Worm (Caenorhabditis elegans) whole organism, early embryonic: Measurements from ENCODE around the gene hpo-10.

Source experiments
- B0310.2 ChIP-seq: sonication (generic microtip); optimal IDR thresholded peaks from 2 replicates; lab custom pipeline; 2016; ENCODE audit warnings: mild to moderate bottlenecking, missing genetic modification characterization, missing compliant biosample characterization
- F13C5.2 ChIP-seq: sonication (generic microtip); optimal IDR thresholded peaks from 2 replicates; lab custom pipeline; 2017; ENCODE audit warnings: mild to moderate bottlenecking, missing genetic modification characterization, inconsistent platforms, missing compliant biosample characterization
- aly-1 ChIP-seq: sonication (generic microtip); optimal IDR thresholded peaks from 2 replicates; lab custom pipeline; 2016; ENCODE audit warnings: missing genetic modification characterization, missing compliant biosample characterization
- ama-1 ChIP-seq: fragments of 150-350 bp; optimal IDR thresholded peaks from 2 replicates; lab custom pipeline; 2014
- ceh-13 ChIP-seq: fragments of 200-800 bp; sonication (Bioruptor generic); optimal IDR thresholded peaks from 2 replicates; lab custom pipeline; 2018; ENCODE audit warnings: mild to moderate bottlenecking, missing genetic modification characterization, missing compliant biosample characterization
- ceh-36 ChIP-seq: sonication (generic microtip); optimal IDR thresholded peaks from 2 replicates; lab custom pipeline; 2016; ENCODE audit warnings: missing genetic modification characterization, inconsistent platforms, missing compliant biosample characterization
- ets-7 ChIP-seq: sonication (generic microtip); optimal IDR thresholded peaks from 2 replicates; lab custom pipeline; 2016; ENCODE audit warnings: missing genotype, missing genetic modification characterization, missing compliant biosample characterization
- flt-1 ChIP-seq: fragments of 200-800 bp; sonication (Bioruptor generic); IDR thresholded peaks from 2 replicates; pipeline ENCODE4 v1.3.6; 2022; ENCODE audit warnings: missing genetic modification characterization, missing compliant biosample characterization
- hmbx-1 ChIP-seq: sonication (generic microtip); optimal IDR thresholded peaks from 2 replicates; lab custom pipeline; 2016; ENCODE audit warnings: mild to moderate bottlenecking, missing genetic modification characterization, missing compliant biosample characterization
- hmg-4 ChIP-seq: fragments of 200-800 bp; sonication (Bioruptor generic); optimal IDR thresholded peaks from 2 replicates; lab custom pipeline; 2018; ENCODE audit warnings: mild to moderate bottlenecking, missing genetic modification characterization, missing compliant biosample characterization
- hnd-1 ChIP-seq: sonication (generic microtip); optimal IDR thresholded peaks from 2 replicates; lab custom pipeline; 2016; ENCODE audit warnings: missing genetic modification characterization, missing compliant biosample characterization
- pes-1 ChIP-seq: fragments of 200-800 bp; sonication (Bioruptor generic); IDR thresholded peaks from 2 replicates; pipeline ENCODE4 v1.3.6; 2022; ENCODE audit warnings: missing genetic modification reagents, missing genetic modification characterization, missing compliant biosample characterization
- scrt-1 ChIP-seq: fragments of 200-800 bp; sonication (Bioruptor generic); IDR thresholded peaks from 2 replicates; pipeline ENCODE4 v1.3.6; 2022; ENCODE audit warnings: missing genetic modification characterization, missing compliant biosample characterization
- sea-1 ChIP-seq: fragments of 200-800 bp; sonication (Bioruptor generic); conservative IDR thresholded peaks from 2 replicates; pipeline ENCODE4 v1.3.6; 2022; ENCODE audit warnings: missing genetic modification characterization, missing compliant biosample characterization
- tbx-11 ChIP-seq: fragments of 200-800 bp; sonication (Bioruptor generic); IDR thresholded peaks from 2 replicates; pipeline ENCODE4 v1.3.6; 2022; ENCODE audit warnings: missing genetic modification characterization, missing compliant biosample characterization
- tbx-37 ChIP-seq: fragments of 200-800 bp; sonication (Bioruptor generic); conservative IDR thresholded peaks from 2 replicates; pipeline ENCODE4 v1.3.6; 2022; ENCODE audit warnings: missing genetic modification reagents, missing genetic modification characterization, missing compliant biosample characterization
- tra-4 ChIP-seq: sonication (generic microtip); optimal IDR thresholded peaks from 2 replicates; lab custom pipeline; 2017; ENCODE audit warnings: missing genetic modification characterization, missing compliant biosample characterization

Gene hpo-10

ce11 chrIII:5875705-5876104 lies 3.6 kb upstream of the hpo-10 start:
- TF ChIP-seq ceh-36 (tag; lab: Kevin White, UChicago) = no peak
- no peak for TF ChIP-seq tbx-37 (GFP tag; lab: Robert Waterston, UW)
- no peak for TF ChIP-seq tbx-11
- no peak for TF ChIP-seq pes-1 (GFP tag; lab: Robert Waterston, UW)
- TF ChIP-seq F13C5.2 (tag; lab: Kevin White, UChicago) = no peak
- no peak for TF ChIP-seq ets-7 (tag; lab: Kevin White, UChicago)
- no peak for TF ChIP-seq sea-1 (GFP tag; lab: Robert Waterston, UW)
- no peak for TF ChIP-seq tra-4 (tag; lab: Kevin White, UChicago)
- no peak for TF ChIP-seq scrt-1 (GFP tag; lab: Robert Waterston, UW)
- TF ChIP-seq hmg-4 (GFP tag; lab: Kevin White, UChicago) = no peak
- TF ChIP-seq ama-1 (lab: Kevin White, UChicago) = no peak
- no peak for TF ChIP-seq ceh-13 (GFP tag; lab: Kevin White, UChicago)
- no peak for TF ChIP-seq B0310.2
- TF ChIP-seq hnd-1 (tag; lab: Kevin White, UChicago) = no peak
- no peak for TF ChIP-seq flt-1 (GFP tag; lab: Robert Waterston, UW)
- TF ChIP-seq aly-1 (tag; lab: Kevin White, UChicago) = no peak

- TF ChIP-seq flt-1 (GFP tag; lab: Robert Waterston, UW) (no peak), B0310.2 (no peak), hmg-4 (GFP tag; lab: Kevin White, UChicago) (no peak), tra-4 (tag; lab: Kevin White, UChicago) (no peak), hmbx-1 (tag; lab: Kevin White, UChicago) (no peak), F13C5.2 (tag; lab: Kevin White, UChicago) (no peak), tbx-11 (no peak)
These were observed 3.1 kb upstream of the hpo-10 start, which contains the start of gene aldo-2 for ce11 chrIII:5876140-5876675. TSS of gene aldo-2 (minus strand) at chrIII:5876625.

ce11 chrIII:5876867-5877641 lies 2.2 kb upstream of the hpo-10 start:
- TF ChIP-seq ama-1 (lab: Kevin White, UChicago) (no peak), pes-1 (GFP tag; lab: Robert Waterston, UW) (no peak), hmg-4 (GFP tag; lab: Kevin White, UChicago) (no peak), F13C5.2 (tag; lab: Kevin White, UChicago) (no peak)

ce11 chrIII:5878215-5878614 lies 1.1 kb upstream of the hpo-10 start, which contains the start of the genes mig-21 and F01F1.2:
TSS of gene mig-21 (minus strand) at chrIII:5878380.
TSS of gene F01F1.2 (plus strand) at chrIII:5878554.
- no peak for TF ChIP-seq B0310.2
- TF ChIP-seq pes-1 (GFP tag; lab: Robert Waterston, UW) = no peak
- TF ChIP-seq hmg-4 (GFP tag; lab: Kevin White, UChicago) = no peak
- no peak for TF ChIP-seq ceh-36 (tag; lab: Kevin White, UChicago)
- TF ChIP-seq sea-1 (GFP tag; lab: Robert Waterston, UW) = no peak
- TF ChIP-seq scrt-1 (GFP tag; lab: Robert Waterston, UW) = no peak
- TF ChIP-seq ceh-13 (GFP tag; lab: Kevin White, UChicago) = no peak
- no peak for TF ChIP-seq hmbx-1 (tag; lab: Kevin White, UChicago)
- no peak for TF ChIP-seq tra-4 (tag; lab: Kevin White, UChicago)
- no peak for TF ChIP-seq ama-1 (lab: Kevin White, UChicago)
- no peak for TF ChIP-seq aly-1 (tag; lab: Kevin White, UChicago)
- no peak for TF ChIP-seq hnd-1 (tag; lab: Kevin White, UChicago)
- no peak for TF ChIP-seq F13C5.2 (tag; lab: Kevin White, UChicago)
- no peak for TF ChIP-seq tbx-37 (GFP tag; lab: Robert Waterston, UW)
- no peak for TF ChIP-seq tbx-11

ce11 chrIII:5882284-5882683 lies 3.0 kb downstream of the hpo-10 start:
- peak; percentile 14 for TF ChIP-seq ama-1 (lab: Kevin White, UChicago)
- TF ChIP-seq scrt-1 (GFP tag; lab: Robert Waterston, UW) = no peak

- TF ChIP-seq scrt-1 (GFP tag; lab: Robert Waterston, UW) (no peak), hmg-4 (GFP tag; lab: Kevin White, UChicago) (no peak), ets-7 (tag; lab: Kevin White, UChicago) (no peak), ama-1 (lab: Kevin White, UChicago) (no peak), B0310.2 (no peak), tra-4 (tag; lab: Kevin White, UChicago) (no peak), ceh-36 (tag; lab: Kevin White, UChicago) (no peak), flt-1 (GFP tag; lab: Robert Waterston, UW) (no peak), F13C5.2 (tag; lab: Kevin White, UChicago) (no peak), hnd-1 (tag; lab: Kevin White, UChicago) (no peak), tbx-11 (no peak), aly-1 (tag; lab: Kevin White, UChicago) (no peak), tbx-37 (GFP tag; lab: Robert Waterston, UW) (no peak), sea-1 (GFP tag; lab: Robert Waterston, UW) (no peak)
These were observed 3.5 kb downstream of the hpo-10 start, which contains the start of gene F01F1.14 for ce11 chrIII:5882823-5883222. TSS of gene F01F1.14 (minus strand) at chrIII:5882923.

ce11 chrIII:5883517-5883916 lies 4.2 kb downstream of the hpo-10 start:
- TF ChIP-seq tra-4 (tag; lab: Kevin White, UChicago) (no peak), ceh-36 (tag; lab: Kevin White, UChicago) (no peak), tbx-11 (no peak)
